1 fruit fly cellular context compared by ENCODE assay signal in genomic region chr3L:9011485-9012389, dm6.
TF ChIP-seq lines count a peak whose summit lies in the region.

No protein-coding gene starts in this region.

TF ChIP-seq in whole organism, embryonic, 481 proteins besides CTCF, POLR2A, EP300 and RAD21 (continued from another document and continues in another):
- no peak for TF ChIP-seq CG7987 (GFP tag; optimal IDR thresholded peaks at IDR 0.05; lab: Kevin White, UChicago)
- no peak for TF ChIP-seq fd3F (GFP tag; optimal IDR thresholded peaks at IDR 0.05; lab: Kevin White, UChicago)
- TF ChIP-seq CG7357 (GFP tag; IDR thresholded peaks at IDR 0.05; lab: Robert Waterston, UW): peak; percentile 63; the same call in 1 of the 3 replicates
- TF ChIP-seq CG10543 (GFP tag; optimal IDR thresholded peaks at IDR 0.05; lab: Kevin White, UChicago): no peak
- TF ChIP-seq Rx (GFP tag; IDR thresholded peaks at IDR 0.05; lab: Robert Waterston, UW): peak; percentile 71
- peak; percentile 66; the same call in 1 of the 2 replicates for TF ChIP-seq CG31441 (GFP tag; IDR thresholded peaks at IDR 0.05; lab: Robert Waterston, UW)
- TF ChIP-seq sim (GFP tag; IDR thresholded peaks at IDR 0.05; lab: Robert Waterston, UW): peak; percentile 91
- peak; percentile 67 for TF ChIP-seq gcm (GFP tag; optimal IDR thresholded peaks at IDR 0.05; lab: Kevin White, UChicago)
- TF ChIP-seq Oaz (GFP tag; IDR thresholded peaks at IDR 0.05; lab: Robert Waterston, UW): no peak
- no peak for TF ChIP-seq Meics (GFP tag; optimal IDR thresholded peaks at IDR 0.05; lab: Kevin White, UChicago)
- no peak for TF ChIP-seq ash1 (GFP tag; optimal IDR thresholded peaks at IDR 0.05; lab: Kevin White, UChicago)
- TF ChIP-seq gce (GFP tag; IDR thresholded peaks at IDR 0.05; lab: Robert Waterston, UW): peak; percentile 61; the same call in 2 of the 3 replicates
- TF ChIP-seq E2f2 (GFP tag; IDR thresholded peaks at IDR 0.05; lab: Robert Waterston, UW): peak; percentile 48; the same call in 1 of the 2 replicates
- TF ChIP-seq Lim3 (GFP tag; IDR thresholded peaks at IDR 0.05; lab: Robert Waterston, UW): no peak
- TF ChIP-seq cato (GFP tag; optimal IDR thresholded peaks at IDR 0.05; lab: Kevin White, UChicago; ENCODE audit: borderline replicate concordance): peak; percentile 42
- TF ChIP-seq dmrt99B (tag; optimal IDR thresholded peaks at IDR 0.05; lab: Kevin White, UChicago): peak; percentile 73
- no peak for TF ChIP-seq CG12659 (GFP tag; optimal IDR thresholded peaks at IDR 0.05; lab: Kevin White, UChicago)
- peak; percentile 75 for TF ChIP-seq ttk (GFP tag; IDR thresholded peaks at IDR 0.05; lab: Robert Waterston, UW)
- peak; percentile 21 for TF ChIP-seq trh (GFP tag; optimal IDR thresholded peaks at IDR 0.05; lab: Kevin White, UChicago)
- TF ChIP-seq CG6854 (GFP tag; optimal IDR thresholded peaks at IDR 0.05; lab: Kevin White, UChicago): no peak
- no peak for TF ChIP-seq cwo (GFP tag; optimal IDR thresholded peaks at IDR 0.05; lab: Kevin White, UChicago)
- TF ChIP-seq CHES-1-like (GFP tag; optimal IDR thresholded peaks at IDR 0.05; lab: Kevin White, UChicago): peak; percentile 37
- no peak for TF ChIP-seq fru (optimal IDR thresholded peaks at IDR 0.05; lab: Kevin White, UChicago)
- TF ChIP-seq Sin3A (optimal IDR thresholded peaks at IDR 0.05; lab: Kevin White, UChicago): no peak
- TF ChIP-seq nom (GFP tag; optimal IDR thresholded peaks at IDR 0.05; lab: Kevin White, UChicago): no peak
- TF ChIP-seq CG1602 (GFP tag; optimal IDR thresholded peaks at IDR 0.05; lab: Kevin White, UChicago): peak; percentile 66
- no peak for TF ChIP-seq Dek (tag; optimal IDR thresholded peaks at IDR 0.05; lab: Kevin White, UChicago)
- peak; percentile 68 for TF ChIP-seq grau (tag; optimal IDR thresholded peaks at IDR 0.05; lab: Kevin White, UChicago)
- TF ChIP-seq Fer1 (GFP tag; optimal IDR thresholded peaks at IDR 0.05; lab: Kevin White, UChicago): no peak
- peak; percentile 34 for TF ChIP-seq CG9437 (GFP tag; optimal IDR thresholded peaks at IDR 0.05; lab: Kevin White, UChicago)
- TF ChIP-seq Hr3 (GFP tag; optimal IDR thresholded peaks at IDR 0.05; lab: Kevin White, UChicago): peak; percentile 59
- peak; percentile 16 for TF ChIP-seq CG5180 (GFP tag; optimal IDR thresholded peaks at IDR 0.05; lab: Kevin White, UChicago)
- peak; percentile 55; the same call in 1 of the 3 replicates for TF ChIP-seq dysf (GFP tag; IDR thresholded peaks at IDR 0.05; lab: Robert Waterston, UW)
- peak; percentile 6 for TF ChIP-seq Jarid2 (GFP tag; optimal IDR thresholded peaks at IDR 0.05; lab: Kevin White, UChicago)
- peak; percentile 38 for TF ChIP-seq CG6654 (GFP tag; optimal IDR thresholded peaks at IDR 0.05; lab: Kevin White, UChicago)
- peak; percentile 47 for TF ChIP-seq CG18599 (GFP tag; optimal IDR thresholded peaks at IDR 0.05; lab: Kevin White, UChicago)
- peak; percentile 38 for TF ChIP-seq Hmx (GFP tag; optimal IDR thresholded peaks at IDR 0.05; lab: Kevin White, UChicago)
- no peak for TF ChIP-seq yki (optimal IDR thresholded peaks at IDR 0.05; lab: Kevin White, UChicago)
- no peak for TF ChIP-seq CG14860 (GFP tag; IDR thresholded peaks at IDR 0.05; lab: Robert Waterston, UW; ENCODE audit: partially characterized antibody)
- peak; percentile 95 for TF ChIP-seq zfh1 (GFP tag; IDR thresholded peaks at IDR 0.05; lab: Robert Waterston, UW)
- no peak for TF ChIP-seq luna (GFP tag; optimal IDR thresholded peaks at IDR 0.05; lab: Kevin White, UChicago)
- no peak for TF ChIP-seq CG2120 (GFP tag; optimal IDR thresholded peaks at IDR 0.05; lab: Kevin White, UChicago)
- peak; percentile 38 for TF ChIP-seq Usf (GFP tag; optimal IDR thresholded peaks at IDR 0.05; lab: Kevin White, UChicago)
- no peak for TF ChIP-seq Nf-YC (tag; optimal IDR thresholded peaks at IDR 0.05; lab: Kevin White, UChicago)
- TF ChIP-seq lab (GFP tag; optimal IDR thresholded peaks at IDR 0.05; lab: Kevin White, UChicago): peak; percentile 34
- peak; percentile 59; the same call in 1 of the 3 replicates for TF ChIP-seq jigr1 (GFP tag; IDR thresholded peaks at IDR 0.05; lab: Robert Waterston, UW)
- TF ChIP-seq Awh (GFP tag; IDR thresholded peaks at IDR 0.05; lab: Robert Waterston, UW): peak; percentile 73
- TF ChIP-seq gcm2 (GFP tag; optimal IDR thresholded peaks at IDR 0.05; lab: Kevin White, UChicago): peak; percentile 15
- peak; percentile 33 for TF ChIP-seq HLH54F (GFP tag; optimal IDR thresholded peaks at IDR 0.05; lab: Kevin White, UChicago)
- no peak for TF ChIP-seq psq (GFP tag; optimal IDR thresholded peaks at IDR 0.05; lab: Kevin White, UChicago)
- TF ChIP-seq CG4360 (GFP tag; IDR thresholded peaks at IDR 0.05; lab: Robert Waterston, UW): no peak; the same call in 1 of the 2 replicates
- TF ChIP-seq CG12071 (GFP tag; optimal IDR thresholded peaks at IDR 0.05; lab: Kevin White, UChicago): peak; percentile 17
- TF ChIP-seq CG9727 (GFP tag; optimal IDR thresholded peaks at IDR 0.05; lab: Kevin White, UChicago): peak; percentile 94
- peak; percentile 76 for TF ChIP-seq CG16863 (GFP tag; optimal IDR thresholded peaks at IDR 0.05; lab: Kevin White, UChicago)
- TF ChIP-seq PHDP (tag; optimal IDR thresholded peaks at IDR 0.05; lab: Kevin White, UChicago): no peak
- TF ChIP-seq gem (tag; optimal IDR thresholded peaks at IDR 0.05; lab: Kevin White, UChicago): peak; percentile 84
- TF ChIP-seq Ada2b (GFP tag; IDR thresholded peaks at IDR 0.05; lab: Robert Waterston, UW): peak; percentile 58
- TF ChIP-seq Vsx1 (GFP tag; optimal IDR thresholded peaks at IDR 0.05; lab: Kevin White, UChicago): peak; percentile 12
- TF ChIP-seq Dad (GFP tag; optimal IDR thresholded peaks at IDR 0.05; lab: Kevin White, UChicago): peak; percentile 45
- TF ChIP-seq Atf-2 (GFP tag; optimal IDR thresholded peaks at IDR 0.05; lab: Kevin White, UChicago): peak; percentile 56
- TF ChIP-seq disco-r (GFP tag; optimal IDR thresholded peaks at IDR 0.05; lab: Kevin White, UChicago): peak; percentile 34
- TF ChIP-seq Med (GFP tag; lab: Kevin White, UChicago): peak; percentile 85
- peak; percentile 20 for TF ChIP-seq Sry-β (GFP tag; optimal IDR thresholded peaks at IDR 0.05; lab: Kevin White, UChicago)
- TF ChIP-seq sens-2 (GFP tag; IDR thresholded peaks at IDR 0.05; lab: Robert Waterston, UW): peak; percentile 84
- peak; percentile 81 for TF ChIP-seq CG1233 (GFP tag; optimal IDR thresholded peaks at IDR 0.05; lab: Kevin White, UChicago)
- no peak for TF ChIP-seq Hmr (GFP tag; optimal IDR thresholded peaks at IDR 0.05; lab: Kevin White, UChicago)
- TF ChIP-seq fd102C (GFP tag; optimal IDR thresholded peaks at IDR 0.05; lab: Kevin White, UChicago): peak; percentile 77
- peak; percentile 71 for TF ChIP-seq Gsc (GFP tag; IDR thresholded peaks at IDR 0.05; lab: Robert Waterston, UW)
- peak; percentile 42; the same call in 1 of the 2 replicates for TF ChIP-seq stc (GFP tag; IDR thresholded peaks at IDR 0.05; lab: Robert Waterston, UW)
- TF ChIP-seq CG13287 (GFP tag; IDR thresholded peaks at IDR 0.05; lab: Robert Waterston, UW; ENCODE audit: partially characterized antibody): no peak
- peak; percentile 36 for TF ChIP-seq CG4328 (GFP tag; optimal IDR thresholded peaks at IDR 0.05; lab: Kevin White, UChicago)
- no peak for TF ChIP-seq Trl (optimal IDR thresholded peaks at IDR 0.05; lab: Kevin White, UChicago)
- peak; percentile 90 for TF ChIP-seq Trl (GFP tag; optimal IDR thresholded peaks at IDR 0.05; lab: Kevin White, UChicago)
- TF ChIP-seq hth (optimal IDR thresholded peaks at IDR 0.05; lab: Kevin White, UChicago): peak; percentile 48
- no peak for TF ChIP-seq CG10431 (GFP tag; optimal IDR thresholded peaks at IDR 0.05; lab: Kevin White, UChicago)
- TF ChIP-seq lov (optimal IDR thresholded peaks at IDR 0.05; lab: Kevin White, UChicago): no peak
- peak; percentile 94 for TF ChIP-seq lov (GFP tag; IDR thresholded peaks at IDR 0.05; lab: Robert Waterston, UW)
- peak; percentile 98 for TF ChIP-seq sens (GFP tag; lab: Kevin White, UChicago)
- peak; percentile 89 for TF ChIP-seq dmrt11E (tag; optimal IDR thresholded peaks at IDR 0.05; lab: Kevin White, UChicago)
- peak; percentile 77 for TF ChIP-seq CG4820 (GFP tag; optimal IDR thresholded peaks at IDR 0.05; lab: Kevin White, UChicago)
- TF ChIP-seq CG12391 (tag; optimal IDR thresholded peaks at IDR 0.05; lab: Kevin White, UChicago): peak; percentile 82
- TF ChIP-seq Tbp (GFP tag; optimal IDR thresholded peaks at IDR 0.05; lab: Kevin White, UChicago): no peak
- TF ChIP-seq CG30403 (GFP tag; optimal IDR thresholded peaks at IDR 0.05; lab: Kevin White, UChicago): peak; percentile 66
- TF ChIP-seq vvl (GFP tag; IDR thresholded peaks at IDR 0.05; lab: Robert Waterston, UW): peak; percentile 91
- peak; percentile 38 for TF ChIP-seq Sry-δ (GFP tag; optimal IDR thresholded peaks at IDR 0.05; lab: Kevin White, UChicago)
- no peak for TF ChIP-seq exex (tag; optimal IDR thresholded peaks at IDR 0.05; lab: Kevin White, UChicago)
- TF ChIP-seq CG8281 (tag; optimal IDR thresholded peaks at IDR 0.05; lab: Kevin White, UChicago): peak; percentile 57
- TF ChIP-seq tap (tag; optimal IDR thresholded peaks at IDR 0.05; lab: Kevin White, UChicago): no peak
- 0 out of 2 replicates have a peak, but pooled peaks have one; percentile 20 for TF ChIP-seq MBD-R2 (GFP tag; IDR thresholded peaks at IDR 0.05; lab: Robert Waterston, UW)
- peak; percentile 20 for TF ChIP-seq HLHmδ (GFP tag; optimal IDR thresholded peaks at IDR 0.05; lab: Kevin White, UChicago)
- TF ChIP-seq Nf-YB (GFP tag; optimal IDR thresholded peaks at IDR 0.05; lab: Kevin White, UChicago): peak; percentile 39
- TF ChIP-seq CG30020 (tag; optimal IDR thresholded peaks at IDR 0.05; lab: Kevin White, UChicago): no peak
- TF ChIP-seq CG1647 (GFP tag; optimal IDR thresholded peaks at IDR 0.05; lab: Kevin White, UChicago): peak; percentile 21
- peak; percentile 59 for TF ChIP-seq slp2 (GFP tag; optimal IDR thresholded peaks at IDR 0.05; lab: Kevin White, UChicago)
- peak; percentile 81 for TF ChIP-seq CG33557 (GFP tag; optimal IDR thresholded peaks at IDR 0.05; lab: Kevin White, UChicago)
- TF ChIP-seq Xrp1 (GFP tag; IDR thresholded peaks at IDR 0.05; lab: Robert Waterston, UW): peak; percentile 93
- no peak for TF ChIP-seq CG6765 (GFP tag; optimal IDR thresholded peaks at IDR 0.05; lab: Kevin White, UChicago)
- TF ChIP-seq unpg (GFP tag; optimal IDR thresholded peaks at IDR 0.05; lab: Kevin White, UChicago): peak; percentile 73
- no peak for TF ChIP-seq Hey (tag; optimal IDR thresholded peaks at IDR 0.05; lab: Kevin White, UChicago)
- peak; percentile 60 for TF ChIP-seq Asciz (GFP tag; optimal IDR thresholded peaks at IDR 0.05; lab: Kevin White, UChicago)
- no peak for TF ChIP-seq B-H2 (GFP tag; optimal IDR thresholded peaks at IDR 0.05; lab: Kevin White, UChicago)
- TF ChIP-seq CG13775 (GFP tag; optimal IDR thresholded peaks at IDR 0.05; lab: Kevin White, UChicago): peak; percentile 76
- TF ChIP-seq ssp (GFP tag; IDR thresholded peaks at IDR 0.05; lab: Robert Waterston, UW): peak; percentile 74
- peak; percentile 68 for TF ChIP-seq crc (GFP tag; optimal IDR thresholded peaks at IDR 0.05; lab: Kevin White, UChicago)
- TF ChIP-seq CG1529 (GFP tag; optimal IDR thresholded peaks at IDR 0.05; lab: Kevin White, UChicago): peak; percentile 49
- peak; percentile 32 for TF ChIP-seq Bdp1 (GFP tag; optimal IDR thresholded peaks at IDR 0.05; lab: Kevin White, UChicago)
- peak; percentile 80 for TF ChIP-seq CG11093 (GFP tag; IDR thresholded peaks at IDR 0.05; lab: Robert Waterston, UW)
- TF ChIP-seq CG2889 (GFP tag; IDR thresholded peaks at IDR 0.05; lab: Robert Waterston, UW): 0 out of 3 replicates have a peak, but pooled peaks have one; percentile 28
- TF ChIP-seq bigmax (GFP tag; optimal IDR thresholded peaks at IDR 0.05; lab: Kevin White, UChicago): no peak
- no peak for TF ChIP-seq eyg (GFP tag; optimal IDR thresholded peaks at IDR 0.05; lab: Kevin White, UChicago)
- TF ChIP-seq CG11456 (GFP tag; IDR thresholded peaks at IDR 0.05; lab: Robert Waterston, UW): peak; percentile 68; the same call in 2 of the 3 replicates
- peak; percentile 55; the same call in 1 of the 2 replicates for TF ChIP-seq klu (GFP tag; IDR thresholded peaks at IDR 0.05; lab: Robert Waterston, UW)
- peak; percentile 53 for TF ChIP-seq her (GFP tag; optimal IDR thresholded peaks at IDR 0.05; lab: Kevin White, UChicago)
- TF ChIP-seq az2 (GFP tag; optimal IDR thresholded peaks at IDR 0.05; lab: Kevin White, UChicago): peak; percentile 72
- TF ChIP-seq CG11560 (tag; IDR thresholded peaks at IDR 0.05; lab: Robert Waterston, UW): no peak; the same call in 1 of the 3 replicates
- TF ChIP-seq pros (GFP tag; optimal IDR thresholded peaks at IDR 0.05; lab: Kevin White, UChicago): no peak
- no peak for TF ChIP-seq mld (GFP tag; IDR thresholded peaks at IDR 0.05; lab: Robert Waterston, UW; ENCODE audit: partially characterized antibody)
- TF ChIP-seq CG3065 (GFP tag; optimal IDR thresholded peaks at IDR 0.05; lab: Kevin White, UChicago): peak; percentile 59
- no peak for TF ChIP-seq Bgb (GFP tag; IDR thresholded peaks at IDR 0.05; lab: Robert Waterston, UW; ENCODE audit: partially characterized antibody)
- peak; percentile 71 for TF ChIP-seq onecut (GFP tag; IDR thresholded peaks at IDR 0.05; lab: Robert Waterston, UW)
- no peak for TF ChIP-seq prd (optimal IDR thresholded peaks at IDR 0.05; lab: Kevin White, UChicago)
- TF ChIP-seq prd (GFP tag; IDR thresholded peaks at IDR 0.05; lab: Robert Waterston, UW): peak; percentile 90
- TF ChIP-seq Adf1 (GFP tag; IDR thresholded peaks at IDR 0.05; lab: Robert Waterston, UW): no peak
- peak; percentile 71 for TF ChIP-seq CG10209 (GFP tag; optimal IDR thresholded peaks at IDR 0.05; lab: Kevin White, UChicago)
- TF ChIP-seq nmo (GFP tag; optimal IDR thresholded peaks at IDR 0.05; lab: Kevin White, UChicago): peak; percentile 83
- peak; percentile 54 for TF ChIP-seq fd64A (GFP tag; optimal IDR thresholded peaks at IDR 0.05; lab: Kevin White, UChicago)
- TF ChIP-seq Oli (tag; optimal IDR thresholded peaks at IDR 0.05; lab: Kevin White, UChicago): peak; percentile 69
- peak; percentile 90 for TF ChIP-seq zf30C (GFP tag; optimal IDR thresholded peaks at IDR 0.05; lab: Kevin White, UChicago)
- TF ChIP-seq GATAe (GFP tag; conservative IDR thresholded peaks at IDR 0.05; lab: Robert Waterston, UW): no peak
- TF ChIP-seq bcd (GFP tag; optimal IDR thresholded peaks at IDR 0.05; lab: Kevin White, UChicago): peak; percentile 63
- TF ChIP-seq CG10979 (tag; optimal IDR thresholded peaks at IDR 0.05; lab: Kevin White, UChicago): peak; percentile 90
- no peak for TF ChIP-seq CG3838 (GFP tag; optimal IDR thresholded peaks at IDR 0.05; lab: Kevin White, UChicago)
- peak; percentile 70 to 86 for TF ChIP-seq dpn (GFP tag; optimal IDR thresholded peaks at IDR 0.05; lab: Kevin White, UChicago)
